Worm (Caenorhabditis elegans): ENCODE measurements around the gene nhr-129.
A peak's percentile ranks its signal among the peaks of the same experiment; 100 is the strongest.

Gene nhr-129

DNA sequence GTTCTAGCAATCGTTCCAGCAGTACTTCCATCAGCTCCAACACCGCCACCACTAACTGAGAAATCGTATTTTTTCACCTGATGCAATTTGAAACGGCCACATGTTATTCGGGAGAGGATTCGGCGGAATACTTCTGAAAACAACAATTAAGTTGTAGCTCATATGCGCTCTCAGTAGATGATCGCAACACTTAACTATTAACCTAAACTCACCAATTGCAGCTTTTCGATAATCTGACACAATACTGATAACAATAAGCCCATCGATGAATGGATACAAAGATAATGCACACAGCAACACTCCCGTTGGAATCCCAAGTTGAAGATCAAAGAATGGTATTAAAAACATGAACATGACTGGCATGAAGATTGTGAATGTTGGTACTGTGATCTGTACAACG is 7.2 kb upstream of the nhr-129 start:
- no peak for TF ChIP-seq nhr-28 (tag; optimal IDR thresholded peaks at IDR 0.05)
- TF ChIP-seq zag-1 (tag; optimal IDR thresholded peaks at IDR 0.05) = no peak
- no peak for TF ChIP-seq R02D3.7 (tag; optimal IDR thresholded peaks at IDR 0.05)
- TF ChIP-seq elt-2 (tag; optimal IDR thresholded peaks at IDR 0.05) = no peak
- no peak for TF ChIP-seq nhr-11 (tag; optimal IDR thresholded peaks at IDR 0.05)
- no peak for TF ChIP-seq snpc-4 (tag; optimal IDR thresholded peaks at IDR 0.05)
- no peak for TF ChIP-seq elt-3 (tag; optimal IDR thresholded peaks at IDR 0.05)
- TF ChIP-seq ztf-11 (tag; optimal IDR thresholded peaks at IDR 0.05) = no peak
- no peak for TF ChIP-seq pqm-1 (tag; optimal IDR thresholded peaks at IDR 0.05)
- no peak for TF ChIP-seq mml-1 (tag; optimal IDR thresholded peaks at IDR 0.05)

DNA sequence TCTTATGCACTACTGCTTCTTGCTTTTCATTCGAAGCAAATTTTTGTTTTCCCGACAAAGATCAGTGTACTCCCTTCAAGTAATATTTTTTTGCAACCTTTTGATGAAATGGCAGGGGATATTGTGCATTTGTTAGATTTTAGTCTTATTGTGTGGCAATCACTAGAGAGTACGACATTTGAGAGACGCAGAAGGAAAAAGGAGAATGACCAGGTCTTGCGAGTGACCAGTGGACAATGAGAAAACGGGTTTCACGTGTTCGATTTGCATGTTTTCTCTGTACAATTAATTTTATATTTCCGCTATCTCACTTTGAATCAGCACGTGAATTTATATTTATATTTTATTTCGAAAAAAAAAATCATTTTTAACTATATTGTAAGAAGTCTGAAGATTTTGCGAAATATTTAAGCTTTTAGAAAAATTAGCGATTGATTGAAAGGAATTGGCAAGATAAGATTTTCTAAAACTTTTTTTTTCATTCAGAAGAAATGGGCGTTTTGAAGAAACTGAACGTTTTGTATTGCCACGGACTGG is 5.1 kb upstream of the nhr-129 start, which contains the start of gene C50B6.9:
TSS of gene C50B6.9 (plus strand) at position 487 of the 537 bp plus-strand sequence.
- TF ChIP-seq elt-2 (tag; optimal IDR thresholded peaks at IDR 0.05) (no peak), zag-1 (tag; optimal IDR thresholded peaks at IDR 0.05) (no peak), nhr-11 (tag; optimal IDR thresholded peaks at IDR 0.05) (no peak), nfya-1 (tag; optimal IDR thresholded peaks at IDR 0.05; ENCODE audit: insufficient read depth) (no peak), jun-1 (tag; optimal IDR thresholded peaks at IDR 0.05) (no peak), ceh-82 (tag; optimal IDR thresholded peaks at IDR 0.05) (no peak), egl-5 (tag; optimal IDR thresholded peaks at IDR 0.05) (no peak), nhr-25 (tag; optimal IDR thresholded peaks at IDR 0.05) (no peak), ztf-11 (tag; optimal IDR thresholded peaks at IDR 0.05) (no peak), nhr-28 (tag; optimal IDR thresholded peaks at IDR 0.05) (no peak), ceh-16 (tag; optimal IDR thresholded peaks at IDR 0.05) (no peak), R02D3.7 (tag; optimal IDR thresholded peaks at IDR 0.05) (no peak), nhr-67 (tag; optimal IDR thresholded peaks at IDR 0.05) (no peak), aly-2 (tag; optimal IDR thresholded peaks at IDR 0.05) (no peak), pha-4 (tag; optimal IDR thresholded peaks at IDR 0.05) (no peak)

DNA sequence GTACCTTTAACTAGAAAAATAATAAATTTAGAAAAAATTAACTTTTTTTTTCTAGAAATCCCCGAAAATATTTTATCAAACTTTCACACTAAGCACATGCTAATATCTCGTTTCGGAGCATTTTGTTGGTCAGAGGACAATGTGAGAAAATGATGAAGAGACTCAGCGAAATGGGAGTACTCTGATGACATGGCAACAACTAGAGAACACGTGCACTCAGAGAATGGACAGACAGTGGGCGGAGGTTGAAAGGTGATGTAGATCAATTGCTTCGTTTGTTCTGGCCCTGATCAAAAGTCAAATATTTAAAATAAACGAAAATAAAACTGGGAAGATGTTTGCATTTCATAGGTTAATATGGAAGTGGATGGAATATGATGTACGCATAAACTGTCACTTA is 3.6 kb upstream of the nhr-129 start:
- no peak for TF ChIP-seq eor-1 (tag; optimal IDR thresholded peaks at IDR 0.05)
- TF ChIP-seq nhr-11 (tag; optimal IDR thresholded peaks at IDR 0.05) = no peak
- TF ChIP-seq nhr-12 (tag; optimal IDR thresholded peaks at IDR 0.05) = no peak
- TF ChIP-seq lin-15B (tag; optimal IDR thresholded peaks at IDR 0.05) = no peak
- no peak for TF ChIP-seq egl-5 (tag; optimal IDR thresholded peaks at IDR 0.05)
- TF ChIP-seq ztf-11 (tag; optimal IDR thresholded peaks at IDR 0.05) = no peak
- TF ChIP-seq lsy-12 (tag; optimal IDR thresholded peaks at IDR 0.05) = no peak
- TF ChIP-seq elt-3 (tag; optimal IDR thresholded peaks at IDR 0.05) = no peak
- TF ChIP-seq ceh-28 (tag; optimal IDR thresholded peaks at IDR 0.05) = no peak
- no peak for TF ChIP-seq nhr-237 (tag; optimal IDR thresholded peaks at IDR 0.05)
- TF ChIP-seq ZK546.5 (tag; optimal IDR thresholded peaks at IDR 0.05) = no peak

DNA sequence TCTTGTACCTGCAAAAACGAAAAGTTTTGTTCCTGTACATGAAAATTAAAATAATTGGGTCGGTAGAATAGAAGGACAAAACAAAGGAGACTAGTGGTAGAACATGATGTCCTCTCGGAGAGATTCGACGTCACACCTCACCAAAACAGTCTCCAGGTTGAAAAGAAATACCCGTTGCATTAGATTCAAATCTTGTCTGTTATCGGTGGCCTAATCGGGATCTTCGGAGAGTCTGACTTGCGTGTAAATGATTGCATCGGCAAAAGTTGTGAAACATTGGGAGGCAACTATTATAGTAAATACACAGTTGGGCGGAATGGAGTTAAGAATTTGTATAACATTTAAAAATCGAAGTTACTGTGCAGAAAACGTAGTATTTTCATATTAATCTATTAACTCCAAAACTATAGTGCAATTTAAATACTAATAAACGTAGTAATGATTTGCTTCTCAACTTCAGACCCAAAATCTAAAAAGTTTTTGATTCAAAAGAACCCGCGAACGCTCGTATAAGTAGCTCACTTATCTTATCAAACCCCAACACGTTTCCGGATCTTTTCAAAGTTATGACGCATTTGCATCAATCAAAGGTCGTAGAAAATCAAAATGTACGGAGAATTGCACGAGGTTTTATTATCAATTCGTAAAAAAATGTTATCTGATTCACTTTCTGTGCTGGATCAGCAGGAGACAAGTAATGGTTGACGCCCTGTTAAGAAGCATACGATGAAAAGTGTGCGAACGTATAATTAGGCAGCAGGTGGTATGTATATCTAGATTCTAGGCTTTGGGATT is 2.8 kb upstream of the nhr-129 start, which contains the start of gene nhr-168:
TSS of gene nhr-168 (minus strand) at position 486 of the 795 bp plus-strand sequence.
- TF ChIP-seq lsy-12 (tag; optimal IDR thresholded peaks at IDR 0.05) (no peak), mdl-1 (tag; optimal IDR thresholded peaks at IDR 0.05) (no peak), lin-15B (tag; optimal IDR thresholded peaks at IDR 0.05) (no peak), fkh-2 (tag; optimal IDR thresholded peaks at IDR 0.05) (no peak), nhr-67 (tag; optimal IDR thresholded peaks at IDR 0.05) (no peak), nhr-77 (tag; optimal IDR thresholded peaks at IDR 0.05) (no peak), hmg-11 (tag; optimal IDR thresholded peaks at IDR 0.05) (no peak), unc-62 (GFP tag; optimal IDR thresholded peaks at IDR 0.05) (no peak), R02D3.7 (tag; optimal IDR thresholded peaks at IDR 0.05) (no peak), nhr-11 (tag; optimal IDR thresholded peaks at IDR 0.05) (no peak), ceh-28 (tag; optimal IDR thresholded peaks at IDR 0.05) (no peak), ceh-16 (tag; optimal IDR thresholded peaks at IDR 0.05) (no peak), unc-39 (tag; optimal IDR thresholded peaks at IDR 0.05) (no peak), jun-1 (tag; optimal IDR thresholded peaks at IDR 0.05) (peak; percentile 34), ztf-11 (tag; optimal IDR thresholded peaks at IDR 0.05) (no peak), elt-2 (tag; optimal IDR thresholded peaks at IDR 0.05) (peak; percentile 77), eor-1 (tag; optimal IDR thresholded peaks at IDR 0.05) (no peak), elt-3 (tag; optimal IDR thresholded peaks at IDR 0.05) (no peak), egl-5 (tag; optimal IDR thresholded peaks at IDR 0.05) (no peak), ceh-82 (tag; optimal IDR thresholded peaks at IDR 0.05) (no peak), sea-2 (GFP tag; optimal IDR thresholded peaks at IDR 0.05) (no peak), nhr-43 (tag; optimal IDR thresholded peaks at IDR 0.05; ENCODE audit: poor library complexity, severe bottlenecking) (no peak), nhr-237 (tag; optimal IDR thresholded peaks at IDR 0.05) (no peak), nfya-1 (tag; optimal IDR thresholded peaks at IDR 0.05; ENCODE audit: insufficient read depth) (no peak), snpc-4 (tag; optimal IDR thresholded peaks at IDR 0.05) (no peak), nhr-76 (tag; optimal IDR thresholded peaks at IDR 0.05) (no peak), daf-12 (tag; optimal IDR thresholded peaks at IDR 0.05) (no peak), nhr-28 (tag; optimal IDR thresholded peaks at IDR 0.05) (no peak), nhr-25 (tag; optimal IDR thresholded peaks at IDR 0.05) (peak; percentile 28), mml-1 (tag; optimal IDR thresholded peaks at IDR 0.05) (no peak), aly-2 (tag; optimal IDR thresholded peaks at IDR 0.05) (no peak), skn-1 (tag; optimal IDR thresholded peaks at IDR 0.05) (no peak), fkh-10 (GFP tag; optimal IDR thresholded peaks at IDR 0.05) (no peak), elt-1 (tag; optimal IDR thresholded peaks at IDR 0.05) (peak; percentile 96), tbx-2 (tag; optimal IDR thresholded peaks at IDR 0.05) (no peak), nhr-23 (tag; optimal IDR thresholded peaks at IDR 0.05) (peak; percentile 52), zag-1 (tag; optimal IDR thresholded peaks at IDR 0.05) (no peak), pqm-1 (tag; optimal IDR thresholded peaks at IDR 0.05) (peak; percentile 68)

Measured in whole organism, L3 larva.